Fruit fly (Drosophila melanogaster) whole organism, adult: ENCODE results near the gene CG2157.
A peak's percentile ranks its signal among the peaks of the same experiment; 100 is the strongest.

Experiments
- CG14711 ChIP-seq: fragments of 200-800 bp; sonication (Bioruptor generic); optimal IDR thresholded peaks from 2 replicates; lab custom pipeline; 2018; ENCODE audit warnings: missing biosample characterization, mild to moderate bottlenecking, missing genetic modification characterization, moderate library complexity
- CG1620 ChIP-seq: fragments of 200-800 bp; sonication (Bioruptor generic); optimal IDR thresholded peaks from 2 replicates; lab custom pipeline; 2016; ENCODE audit warnings: missing biosample characterization, missing genetic modification characterization
- cnc ChIP-seq, 2 experiments: fragments of >200 bp; optimal IDR thresholded peaks; 2 replicates each; lab custom pipeline; 2017

dm6 chrX:10889955-10890617 is 21.0 kb downstream of the CG2157 start:
- no peak for TF ChIP-seq CG1620 (GFP tag; lab: Kevin White, UChicago)
- TF ChIP-seq cnc (optimal IDR thresholded peaks at IDR 0.05; lab: Kevin White, UChicago), result no peak
- TF ChIP-seq CG14711 (tag; lab: Kevin White, UChicago), result peak; percentile 9
